Fruit fly (Drosophila melanogaster): ENCODE data around the gene CG10479.

dm6 chr3L:5968695-5969094 is 7.1 kb downstream of the CG10479 start:
- TF ChIP-seq Dll (optimal IDR thresholded peaks at IDR 0.05) = no peak
- no peak for TF ChIP-seq EcR (GFP tag; optimal IDR thresholded peaks at IDR 0.05)
- TF ChIP-seq psq (optimal IDR thresholded peaks at IDR 0.05) = no peak
- no peak for TF ChIP-seq usp (GFP tag; optimal IDR thresholded peaks at IDR 0.05)
- no peak for TF ChIP-seq CG8478 (optimal IDR thresholded peaks at IDR 0.05)
- TF ChIP-seq pan (optimal IDR thresholded peaks at IDR 0.05) = no peak

All from whole organism.